Worm (Caenorhabditis elegans) whole organism, L4 larva: Measurements from ENCODE around the gene Y47D7A.19.
"Not testable (repeated sequence)": the region's sequence is repeated elsewhere in the genome, so short reads cannot be mapped to it uniquely, and the experiment has no call there.

Source experiments
- F10B5.3 ChIP-seq: sonication (generic microtip); optimal IDR thresholded peaks from 2 replicates; lab custom pipeline; 2016; ENCODE audit warnings: mild to moderate bottlenecking, missing genetic modification characterization, missing compliant biosample characterization
- F44E2.7 ChIP-seq: fragments of 200-800 bp; sonication (Bioruptor generic); IDR thresholded peaks from 2 replicates; pipeline ENCODE4 v2.1.2; 2022; ENCODE audit warnings: missing genetic modification characterization, missing compliant biosample characterization
- Y75B8A.6 ChIP-seq: fragments of 200-800 bp; sonication (Bioruptor generic); IDR thresholded peaks from 2 replicates; pipeline ENCODE4 v1.3.6; 2022; ENCODE audit warnings: missing genetic modification reagents, missing genetic modification characterization, missing compliant biosample characterization
- aha-1 ChIP-seq: fragments of 150-350 bp; peaks from one replicate; lab custom pipeline; 2014; ENCODE audit warnings: missing biosample characterization, missing genetic modification characterization
- ceh-62 ChIP-seq: sonication (generic microtip); optimal IDR thresholded peaks from 2 replicates; lab custom pipeline; 2017; ENCODE audit warnings: missing biosample characterization, missing genetic modification characterization
- ctbp-1 ChIP-seq: fragments of 200-800 bp; sonication (Bioruptor generic); IDR thresholded peaks from 2 replicates; pipeline ENCODE4 v1.3.6; 2022; ENCODE audit warnings: missing genetic modification reagents, missing genetic modification characterization, missing compliant biosample characterization
- dmd-8 ChIP-seq: fragments of 200-800 bp; sonication (Bioruptor generic); IDR thresholded peaks from 2 replicates; pipeline ENCODE4 v1.3.6; 2022; ENCODE audit warnings: missing genetic modification characterization, missing compliant biosample characterization
- dve-1 ChIP-seq: sonication (generic microtip); optimal IDR thresholded peaks from 2 replicates; lab custom pipeline; 2017; ENCODE audit warnings: antibody characterized with exemption, mild to moderate bottlenecking, missing genetic modification characterization, missing compliant biosample characterization; ENCODE audit not compliant: insufficient read depth
- fos-1 ChIP-seq: fragments of 150-350 bp; optimal IDR thresholded peaks from 2 replicates; lab custom pipeline; 2014; ENCODE audit warnings: missing biosample characterization, missing genetic modification characterization
- gei-8 ChIP-seq: fragments of 200-800 bp; sonication (Bioruptor generic); optimal IDR thresholded peaks from 2 replicates; lab custom pipeline; 2018; ENCODE audit warnings: mild to moderate bottlenecking, missing genetic modification characterization, missing compliant biosample characterization
- lin-1 ChIP-seq: fragments of 200-800 bp; sonication (Bioruptor generic); IDR thresholded peaks from 2 replicates; pipeline ENCODE4 v1.3.6; 2022; ENCODE audit warnings: missing genetic modification reagents, missing genetic modification characterization, missing compliant biosample characterization
- lin-38 ChIP-seq: fragments of 200-800 bp; sonication (Bioruptor generic); IDR thresholded peaks from 2 replicates; pipeline ENCODE4 v1.3.6; 2022; ENCODE audit warnings: missing genetic modification reagents, missing genetic modification characterization, missing compliant biosample characterization
- mdt-29 ChIP-seq: fragments of 200-800 bp; sonication (Bioruptor generic); IDR thresholded peaks from 2 replicates; pipeline ENCODE4 v1.3.6; 2022; ENCODE audit warnings: missing genetic modification reagents, missing genetic modification characterization, missing compliant biosample characterization
- mxl-2 ChIP-seq: fragments of 200-800 bp; sonication (Bioruptor generic); conservative IDR thresholded peaks from 2 replicates; pipeline ENCODE4 v1.3.6; 2022; ENCODE audit warnings: missing genetic modification reagents, missing genetic modification characterization, missing compliant biosample characterization
- nhr-41 ChIP-seq: fragments of 200-800 bp; sonication (Bioruptor generic); IDR thresholded peaks from 2 replicates; pipeline ENCODE4 v1.3.6; 2022; ENCODE audit warnings: missing genetic modification reagents, missing genetic modification characterization, missing compliant biosample characterization
- nhr-42 ChIP-seq: fragments of 200-800 bp; sonication (Bioruptor generic); IDR thresholded peaks from 2 replicates; pipeline ENCODE4 v1.3.6; 2022; ENCODE audit warnings: missing genetic modification characterization, missing compliant biosample characterization
- nhr-48 ChIP-seq: sonication (generic microtip); optimal IDR thresholded peaks from 2 replicates; lab custom pipeline; 2016; ENCODE audit warnings: mild to moderate bottlenecking, missing genetic modification characterization, missing compliant biosample characterization
- nhr-76 ChIP-seq: fragments of 150-350 bp; optimal IDR thresholded peaks from 2 replicates; lab custom pipeline; 2014; ENCODE audit warnings: missing biosample characterization, missing genetic modification characterization
- nhr-77 ChIP-seq: fragments of 150-350 bp; optimal IDR thresholded peaks from 2 replicates; lab custom pipeline; 2014; ENCODE audit warnings: missing biosample characterization, missing genetic modification characterization
- php-3 ChIP-seq: fragments of 200-800 bp; sonication (Bioruptor generic); IDR thresholded peaks from 2 replicates; pipeline ENCODE4 v1.3.6; 2022; ENCODE audit warnings: missing genetic modification reagents, missing genetic modification characterization, missing compliant biosample characterization
- pqm-1 ChIP-seq: sonication (generic microtip); optimal IDR thresholded peaks from 2 replicates; lab custom pipeline; 2017; ENCODE audit warnings: missing biosample characterization, missing genetic modification characterization
- rbr-2 ChIP-seq: sonication (generic microtip); optimal IDR thresholded peaks from 2 replicates; lab custom pipeline; 2016; ENCODE audit warnings: missing genotype, missing genetic modification characterization, missing compliant biosample characterization
- saeg-2 ChIP-seq: fragments of 200-800 bp; sonication (Bioruptor generic); IDR thresholded peaks from 2 replicates; pipeline ENCODE4 v1.3.6; 2022; ENCODE audit warnings: missing genetic modification reagents, missing genetic modification characterization, missing compliant biosample characterization
- set-16 ChIP-seq: fragments of 200-800 bp; sonication (Bioruptor generic); IDR thresholded peaks from 2 replicates; pipeline ENCODE4 v1.3.6; 2022; ENCODE audit warnings: missing genetic modification reagents, missing genetic modification characterization, missing compliant biosample characterization
- snpc-1.2 ChIP-seq: fragments of 200-800 bp; sonication (Bioruptor generic); IDR thresholded peaks from 2 replicates; pipeline ENCODE4 v1.3.6; 2022; ENCODE audit warnings: missing genetic modification reagents, missing genetic modification characterization, missing compliant biosample characterization
- unc-62 ChIP-seq, 3 experiments: fragments of 150-350 bp in 1 of 3; sonication (generic microtip); optimal IDR thresholded peaks in 2 of 3; peaks in 1 of 3; 1 replicate in 1 of 3; 2 replicates in 2 of 3; lab custom pipeline; 2014 to 2017; ENCODE audit warnings: missing biosample characterization in 3 of 3, missing genetic modification characterization in 3 of 3, missing genetic modification reagents in 3 of 3, missing genotype in 1 of 3
- vab-7 ChIP-seq: fragments of 200-800 bp; sonication (Bioruptor generic); IDR thresholded peaks from 2 replicates; pipeline ENCODE4 v1.3.6; 2022; ENCODE audit warnings: missing genetic modification reagents, missing genetic modification characterization, missing compliant biosample characterization
- zfp-2 ChIP-seq: sonication (generic microtip); optimal IDR thresholded peaks from 2 replicates; lab custom pipeline; 2016; ENCODE audit warnings: mild to moderate bottlenecking, missing genetic modification characterization, missing compliant biosample characterization
- zfp-3 ChIP-seq: fragments of 200-800 bp; sonication (Bioruptor generic); conservative IDR thresholded peaks from 2 replicates; pipeline ENCODE4 v1.3.6; 2022; ENCODE audit warnings: missing genetic modification reagents, missing genetic modification characterization, missing compliant biosample characterization

Y47D7A.19 gene

ce11 chrV:4421475-4421874 lies 2.7 kb upstream of the Y47D7A.19 start, which contains the start of gene skr-14:
Gene skr-14 (minus strand): TSS chrV:4421575.
- TF ChIP-seq ctbp-1 (GFP tag; lab: Robert Waterston, UW) (no peak), nhr-42 (GFP tag; lab: Robert Waterston, UW) (no peak), F44E2.7 (GFP tag; lab: Robert Waterston, UW) (no peak), lin-38 (GFP tag; lab: Robert Waterston, UW) (no peak), F10B5.3 (tag; lab: Kevin White, UChicago) (no peak), saeg-2 (GFP tag; lab: Robert Waterston, UW) (no peak), Y75B8A.6 (no peak), dve-1 (tag; lab: Kevin White, UChicago) (no peak)

ce11 chrV:4422127-4422526 lies 2.0 kb upstream of the Y47D7A.19 start, which contains the start of gene skr-7:
Gene skr-7 (plus strand): TSS chrV:4422427.
- TF ChIP-seq gei-8 (GFP tag; lab: Kevin White, UChicago), result no peak

- TF ChIP-seq zfp-3 (GFP tag; lab: Robert Waterston, UW), result no peak
- peak; percentile 63; the same call in 1 of the 2 replicates for TF ChIP-seq set-16 (GFP tag; lab: Robert Waterston, UW)
These were observed 1.1 kb upstream of the Y47D7A.19 start for ce11 chrV:4423087-4423486.

- TF ChIP-seq lin-1 (GFP tag; lab: Robert Waterston, UW) (no peak), unc-62 (GFP tag; optimal IDR thresholded peaks at IDR 0.05 in 1 of 2; lab: Kevin White, UChicago) (peak in 1 of 2 experiments; percentile 28), unc-62 (tag; optimal IDR thresholded peaks at IDR 0.05; lab: Kevin White, UChicago) (no peak)
These were observed 4.1 kb downstream of the Y47D7A.19 start, which contains the start of gene Y47D7A.11 for ce11 chrV:4428202-4428601. Gene Y47D7A.11 (minus strand): TSS chrV:4428302.

ce11 chrV:4429576-4429975 lies 5.4 kb downstream of the Y47D7A.19 start, which contains the start of gene Y47D7A.12:
Gene Y47D7A.12 (minus strand): TSS chrV:4429676.
- TF ChIP-seq nhr-76 (no peak), php-3 (GFP tag; lab: Robert Waterston, UW) (no peak), pqm-1 (tag; lab: Kevin White, UChicago) (no peak), mxl-2 (GFP tag; lab: Robert Waterston, UW) (no peak), ceh-62 (tag; lab: Kevin White, UChicago) (no peak), nhr-48 (tag; lab: Kevin White, UChicago) (no peak), nhr-41 (GFP tag; lab: Robert Waterston, UW) (no peak), rbr-2 (tag; lab: Kevin White, UChicago) (no peak), snpc-1.2 (GFP tag; lab: Robert Waterston, UW) (no peak), vab-7 (no peak), nhr-42 (GFP tag; lab: Robert Waterston, UW) (no peak), nhr-77 (tag; lab: Kevin White, UChicago) (no peak), mdt-29 (no peak), fos-1 (no peak), zfp-2 (tag; lab: Kevin White, UChicago) (no peak)

- TF ChIP-seq unc-62 (GFP tag; optimal IDR thresholded peaks at IDR 0.05 in 1 of 2; lab: Kevin White, UChicago), result peak in 1 of 2 experiments; percentile 22
- TF ChIP-seq unc-62 (tag; optimal IDR thresholded peaks at IDR 0.05; lab: Kevin White, UChicago), result not testable (repeated sequence)
- peak; percentile 46; the same call in 1 of the 2 replicates for TF ChIP-seq set-16 (GFP tag; lab: Robert Waterston, UW)
These were observed 8.0 kb downstream of the Y47D7A.19 start for ce11 chrV:4432196-4432595.

ce11 chrV:4432783-4433237 lies 8.7 kb downstream of the Y47D7A.19 start, which contains the start of gene Y47D7A.15:
Gene Y47D7A.15 (minus strand): TSS chrV:4433187.
- no peak for TF ChIP-seq mxl-2 (GFP tag; lab: Robert Waterston, UW)
- 0 out of 2 replicates have a peak, but pooled peaks have one; percentile 45 for TF ChIP-seq dmd-8 (GFP tag; lab: Robert Waterston, UW)
- TF ChIP-seq aha-1 (tag; lab: Kevin White, UChicago), result peak; percentile 82
- TF ChIP-seq set-16 (GFP tag; lab: Robert Waterston, UW), result peak; percentile 96
